Fruit fly (Drosophila melanogaster) whole organism, embryonic: ENCODE data around the gene Aps.

ENCODE experiments used
- Aef1 ChIP-seq: fragments of 200-800 bp; sonication (Bioruptor generic); IDR thresholded peaks from 3 replicates; pipeline ENCODE4 v1.3.6; 2022; ENCODE audit warnings: missing biosample characterization, missing genetic modification characterization
- Asciz ChIP-seq: fragments of 200-800 bp; sonication (Bioruptor generic); optimal IDR thresholded peaks from 2 replicates; lab custom pipeline; 2017; ENCODE audit warnings: missing biosample characterization, mild to moderate bottlenecking, missing genetic modification characterization, missing genetic modification reagents
- CG10209 ChIP-seq: fragments of 200-800 bp; sonication (Bioruptor generic); optimal IDR thresholded peaks from 3 replicates; lab custom pipeline; 2017; ENCODE audit warnings: missing biosample characterization, mild to moderate bottlenecking, missing genetic modification characterization, missing genetic modification reagents
- CG10462 ChIP-seq: fragments of 200-800 bp; sonication (Bioruptor generic); optimal IDR thresholded peaks from 2 replicates; lab custom pipeline; 2016; ENCODE audit warnings: missing biosample characterization, missing genetic modification characterization
- CG11247 ChIP-seq: fragments of 200-800 bp; sonication (Bioruptor generic); IDR thresholded peaks from 2 replicates; pipeline ENCODE4 v1.3.6; 2022; ENCODE audit warnings: missing biosample characterization, missing genetic modification characterization
- CG11723 ChIP-seq: fragments of 200-800 bp; sonication (Bioruptor generic); optimal IDR thresholded peaks from 2 replicates; lab custom pipeline; 2017; ENCODE audit warnings: missing biosample characterization, mild to moderate bottlenecking, missing genetic modification characterization
- CG12104 ChIP-seq: fragments of 200-800 bp; sonication (Bioruptor generic); optimal IDR thresholded peaks from 3 replicates; lab custom pipeline; 2016; ENCODE audit warnings: missing biosample characterization, missing genetic modification characterization
- CG14710 ChIP-seq: fragments of 200-800 bp; sonication (Bioruptor generic); optimal IDR thresholded peaks from 3 replicates; lab custom pipeline; 2019; ENCODE audit warnings: missing biosample characterization, mild to moderate bottlenecking, missing genetic modification characterization, moderate library complexity
- CG14860 ChIP-seq: fragments of 200-800 bp; sonication (Bioruptor generic); IDR thresholded peaks from 3 replicates; pipeline ENCODE4 v1.3.6; 2022; ENCODE audit warnings: missing biosample characterization, missing genetic modification characterization; ENCODE audit not compliant: partially characterized antibody
- CG1647 ChIP-seq: fragments of 200-800 bp; sonication (Bioruptor generic); optimal IDR thresholded peaks from 3 replicates; lab custom pipeline; 2016; ENCODE audit warnings: missing biosample characterization, missing genetic modification characterization
- CG1832 ChIP-seq: fragments of 200-800 bp; sonication (Bioruptor generic); optimal IDR thresholded peaks from 2 replicates; lab custom pipeline; 2017; ENCODE audit warnings: missing biosample characterization, mild to moderate bottlenecking, missing genetic modification characterization, inconsistent platforms
- CG2202 ChIP-seq: fragments of 200-800 bp; sonication (Bioruptor generic); optimal IDR thresholded peaks from 2 replicates; lab custom pipeline; 2018; ENCODE audit warnings: missing biosample characterization, mild to moderate bottlenecking, missing genetic modification characterization
- CG32767 ChIP-seq: fragments of 200-800 bp; sonication (Bioruptor generic); IDR thresholded peaks from 2 replicates; pipeline ENCODE4 v1.3.6; 2022; ENCODE audit warnings: missing biosample characterization, missing genetic modification characterization
- CG34422 ChIP-seq: fragments of 200-800 bp; sonication (Bioruptor generic); IDR thresholded peaks from 3 replicates; pipeline ENCODE4 v1.3.6; 2022; ENCODE audit warnings: missing biosample characterization, missing genetic modification characterization
- CG4328 ChIP-seq: fragments of 200-800 bp; sonication (Bioruptor generic); optimal IDR thresholded peaks from 3 replicates; lab custom pipeline; 2017; ENCODE audit warnings: missing biosample characterization, missing genetic modification reagents, missing genetic modification characterization
- CG5953 ChIP-seq: fragments of 200-800 bp; sonication (Bioruptor generic); IDR thresholded peaks from 2 replicates; pipeline ENCODE4 v1.3.6; 2022; ENCODE audit warnings: missing biosample characterization, missing genetic modification characterization
- CG6683 ChIP-seq: fragments of 200-800 bp; sonication (Bioruptor generic); optimal IDR thresholded peaks from 2 replicates; lab custom pipeline; 2017; ENCODE audit warnings: missing biosample characterization, mild to moderate bottlenecking, missing genetic modification characterization, missing genetic modification reagents
- CG6689 ChIP-seq: fragments of 200-800 bp; sonication (Bioruptor generic); IDR thresholded peaks from 2 replicates; pipeline ENCODE4 v1.3.6; 2022; ENCODE audit warnings: missing biosample characterization, missing genetic modification characterization
- CG8478 ChIP-seq: fragments of >200 bp; optimal IDR thresholded peaks from 2 replicates; lab custom pipeline; 2018
- D19A ChIP-seq: fragments of 200-800 bp; optimal IDR thresholded peaks from 3 replicates; lab custom pipeline; 2019; ENCODE audit warnings: missing biosample characterization, mild to moderate bottlenecking, missing genetic modification characterization, moderate library complexity
- Dad ChIP-seq: fragments of 200-800 bp; sonication (Bioruptor generic); optimal IDR thresholded peaks from 3 replicates; lab custom pipeline; 2016; ENCODE audit warnings: missing biosample characterization, missing genetic modification characterization
- Dek ChIP-seq: fragments of 200-800 bp; sonication (Bioruptor generic); optimal IDR thresholded peaks from 3 replicates; lab custom pipeline; 2019; ENCODE audit warnings: missing biosample characterization, mild to moderate bottlenecking, missing genetic modification characterization, moderate library complexity
- Dfd ChIP-seq, 2 experiments: fragments of >200 bp; optimal IDR thresholded peaks; 2 replicates each; lab custom pipeline; 2017; ENCODE audit warnings: missing biosample characterization in 2 of 2, missing genetic modification characterization in 2 of 2
- Hmr ChIP-seq: fragments of 200-800 bp; sonication (Bioruptor generic); optimal IDR thresholded peaks from 3 replicates; lab custom pipeline; 2017; ENCODE audit warnings: mild to moderate bottlenecking, missing biosample characterization, missing genetic modification reagents, missing genetic modification characterization
- Hr39 ChIP-seq: fragments of >200 bp; optimal IDR thresholded peaks from 2 replicates; lab custom pipeline; 2017
- Hsf ChIP-seq: fragments of 200-800 bp; sonication (Bioruptor generic); optimal IDR thresholded peaks from 3 replicates; lab custom pipeline; 2016; ENCODE audit warnings: missing biosample characterization, missing genetic modification characterization
- Med ChIP-seq: fragments of 200-800 bp; sonication (Bioruptor generic); peaks from one replicate; lab custom pipeline; 2016; ENCODE audit warnings: missing biosample characterization, missing genetic modification characterization, mild to moderate bottlenecking, inconsistent platforms, moderate library complexity
- Scr ChIP-seq: fragments of 200-800 bp; sonication (Bioruptor generic); IDR thresholded peaks from 2 replicates; pipeline ENCODE4 v1.3.6; 2022; ENCODE audit warnings: missing biosample characterization, missing genetic modification characterization; ENCODE audit not compliant: partially characterized antibody
- Sin3A ChIP-seq: fragments of >200 bp; optimal IDR thresholded peaks from 2 replicates; lab custom pipeline; 2018
- Six4 ChIP-seq: fragments of 200-800 bp; sonication (Bioruptor generic); optimal IDR thresholded peaks from 2 replicates; lab custom pipeline; 2016; ENCODE audit warnings: missing biosample characterization, missing genetic modification characterization
- ac ChIP-seq: fragments of 200-800 bp; sonication (Bioruptor generic); optimal IDR thresholded peaks from 3 replicates; lab custom pipeline; 2017; ENCODE audit warnings: missing biosample characterization, mild to moderate bottlenecking, missing genetic modification characterization
- ap ChIP-seq: fragments of 200-800 bp; sonication (Bioruptor generic); IDR thresholded peaks from 2 replicates; pipeline ENCODE4 v1.3.6; 2022; ENCODE audit warnings: missing biosample characterization, missing genetic modification characterization
- ase ChIP-seq: fragments of 200-800 bp; sonication (Bioruptor generic); IDR thresholded peaks from 3 replicates; pipeline ENCODE4 v1.3.6; 2022; ENCODE audit warnings: missing biosample characterization, missing genetic modification characterization
- cato ChIP-seq: fragments of 200-800 bp; sonication (Bioruptor generic); optimal IDR thresholded peaks from 2 replicates; lab custom pipeline; 2016; ENCODE audit warnings: missing biosample characterization, missing genetic modification characterization, borderline replicate concordance
- chn ChIP-seq: fragments of 200-800 bp; sonication (Bioruptor generic); optimal IDR thresholded peaks from 2 replicates; lab custom pipeline; 2016; ENCODE audit warnings: missing biosample characterization, missing genetic modification characterization
- dimm ChIP-seq: fragments of 200-800 bp; sonication (Bioruptor generic); IDR thresholded peaks from 2 replicates; pipeline ENCODE4 v1.3.6; 2022; ENCODE audit warnings: missing biosample characterization, missing genetic modification characterization
- dm ChIP-seq: fragments of 200-800 bp; sonication (Bioruptor generic); optimal IDR thresholded peaks from 3 replicates; lab custom pipeline; 2016; ENCODE audit warnings: missing biosample characterization, missing genetic modification characterization
- en ChIP-seq: fragments of 200-800 bp; sonication (Bioruptor generic); optimal IDR thresholded peaks from 2 replicates; lab custom pipeline; 2016; ENCODE audit warnings: missing biosample characterization, missing genetic modification characterization
- eve ChIP-seq, 2 experiments: fragments of >200 bp; optimal IDR thresholded peaks; 2 replicates each; lab custom pipeline; 2017; ENCODE audit warnings: missing biosample characterization in 2 of 2, missing genetic modification characterization in 2 of 2
- fu2 ChIP-seq: fragments of 200-800 bp; sonication (Bioruptor generic); optimal IDR thresholded peaks from 2 replicates; lab custom pipeline; 2016; ENCODE audit warnings: missing biosample characterization, missing genetic modification characterization
- her ChIP-seq: fragments of 200-800 bp; sonication (Bioruptor generic); optimal IDR thresholded peaks from 2 replicates; lab custom pipeline; 2016; ENCODE audit warnings: missing biosample characterization, missing genetic modification characterization
- kay ChIP-seq: fragments of 200-800 bp; sonication (Bioruptor generic); optimal IDR thresholded peaks from 2 replicates; lab custom pipeline; 2016; ENCODE audit warnings: missing biosample characterization, missing genetic modification characterization
- maf-S ChIP-seq: fragments of 200-800 bp; sonication (Bioruptor generic); optimal IDR thresholded peaks from 2 replicates; lab custom pipeline; 2016; ENCODE audit warnings: missing biosample characterization, missing genetic modification characterization
- odd ChIP-seq: fragments of 200-800 bp; sonication (Bioruptor generic); optimal IDR thresholded peaks from 2 replicates; lab custom pipeline; 2017; ENCODE audit warnings: missing biosample characterization, mild to moderate bottlenecking, missing genetic modification characterization
- pum ChIP-seq: fragments of 200-800 bp; sonication (Bioruptor generic); optimal IDR thresholded peaks from 2 replicates; lab custom pipeline; 2016; ENCODE audit warnings: missing biosample characterization, missing genetic modification characterization
- ro ChIP-seq: fragments of 200-800 bp; sonication (Bioruptor generic); IDR thresholded peaks from 2 replicates; pipeline ENCODE4 v1.3.6; 2022; ENCODE audit warnings: missing biosample characterization, missing genetic modification characterization
- so ChIP-seq: fragments of 200-800 bp; sonication (Bioruptor generic); IDR thresholded peaks from 3 replicates; pipeline ENCODE4 v1.3.6; 2022; ENCODE audit warnings: missing biosample characterization, missing genetic modification characterization
- sug ChIP-seq: fragments of 200-800 bp; optimal IDR thresholded peaks from 2 replicates; lab custom pipeline; 2019; ENCODE audit warnings: missing biosample characterization, mild to moderate bottlenecking, missing genetic modification characterization, moderate library complexity
- twi ChIP-seq: fragments of 200-800 bp; optimal IDR thresholded peaks from 2 replicates; lab custom pipeline; 2019; ENCODE audit warnings: missing biosample characterization, mild to moderate bottlenecking, missing genetic modification characterization, moderate library complexity
- yki ChIP-seq: fragments of >200 bp; optimal IDR thresholded peaks from 3 replicates; lab custom pipeline; 2018
- zen2 ChIP-seq: fragments of 200-800 bp; sonication (Bioruptor generic); IDR thresholded peaks from 3 replicates; pipeline ENCODE4 v1.3.6; 2022; ENCODE audit warnings: missing biosample characterization, missing genetic modification characterization; ENCODE audit not compliant: partially characterized antibody
- zf30C ChIP-seq: fragments of 200-800 bp; sonication (Bioruptor generic); optimal IDR thresholded peaks from 3 replicates; lab custom pipeline; 2018; ENCODE audit warnings: missing biosample characterization, mild to moderate bottlenecking, missing genetic modification characterization

The Aps gene

dm6 chr3L:10866633-10867379 is 32.1 kb downstream of the Aps start (continued):
- TF ChIP-seq ap (GFP tag; lab: Robert Waterston, UW) (no peak), CG5953 (GFP tag; lab: Robert Waterston, UW) (no peak), en (GFP tag; lab: Kevin White, UChicago) (peak; percentile 34), chn (GFP tag; lab: Kevin White, UChicago) (no peak), CG11723 (no peak), CG1832 (no peak), CG14860 (no peak), kay (GFP tag; lab: Kevin White, UChicago) (no peak), CG10462 (GFP tag; lab: Kevin White, UChicago) (no peak), Six4 (no peak), ac (GFP tag; lab: Kevin White, UChicago) (no peak), eve (GFP tag; optimal IDR thresholded peaks at IDR 0.05; lab: Kevin White, UChicago) (no peak), sug (tag; lab: Kevin White, UChicago) (peak; percentile 35), CG11247 (GFP tag; lab: Robert Waterston, UW) (peak; percentile 35), CG1647 (GFP tag; lab: Kevin White, UChicago) (peak; percentile 36), dm (GFP tag; lab: Kevin White, UChicago) (no peak), yki (lab: Kevin White, UChicago) (no peak), Dad (GFP tag; lab: Kevin White, UChicago) (peak; percentile 36), Hr39 (lab: Kevin White, UChicago) (no peak), Scr (GFP tag; lab: Robert Waterston, UW) (no peak), Aef1 (GFP tag; lab: Robert Waterston, UW) (peak; percentile 19; the same call in 1 of the 3 replicates), CG34422 (GFP tag; lab: Robert Waterston, UW) (no peak), Asciz (no peak), ase (GFP tag; lab: Robert Waterston, UW) (no peak), CG6689 (GFP tag; lab: Robert Waterston, UW) (no peak), D19A (tag; lab: Kevin White, UChicago) (no peak), twi (tag; lab: Kevin White, UChicago) (no peak), Dek (tag; lab: Kevin White, UChicago) (no peak), odd (GFP tag; lab: Kevin White, UChicago) (no peak), CG12104 (GFP tag; lab: Kevin White, UChicago) (no peak), Hsf (GFP tag; lab: Kevin White, UChicago) (peak; percentile 38), cato (GFP tag; lab: Kevin White, UChicago) (no peak), her (GFP tag; lab: Kevin White, UChicago) (peak; percentile 65), Sin3A (lab: Kevin White, UChicago) (no peak), CG32767 (GFP tag; lab: Robert Waterston, UW) (no peak), maf-S (no peak), Hmr (GFP tag; lab: Kevin White, UChicago) (peak; percentile 54), CG6683 (peak; percentile 14), CG10209 (peak; percentile 19), Med (GFP tag; lab: Kevin White, UChicago) (peak; percentile 79), zf30C (GFP tag; lab: Kevin White, UChicago) (no peak), CG8478 (lab: Kevin White, UChicago) (no peak), pum (GFP tag; lab: Kevin White, UChicago) (no peak), fu2 (GFP tag; lab: Kevin White, UChicago) (peak; percentile 54), zen2 (GFP tag; lab: Robert Waterston, UW) (no peak), Dfd (GFP tag; optimal IDR thresholded peaks at IDR 0.05; lab: Kevin White, UChicago) (no peak), so (GFP tag; lab: Robert Waterston, UW) (no peak), dimm (GFP tag; lab: Robert Waterston, UW) (no peak), CG2202 (tag; lab: Kevin White, UChicago) (no peak), ro (no peak), CG14710 (tag; lab: Kevin White, UChicago) (no peak), CG4328 (GFP tag; lab: Kevin White, UChicago) (no peak)
